Worm (Caenorhabditis elegans) whole organism, L2 larva: ENCODE results near the gene ndub-2.

Experiments used
- ZK546.5 ChIP-seq: sonication (generic microtip); optimal IDR thresholded peaks from 2 replicates; lab custom pipeline; 2017; ENCODE audit warnings: missing biosample characterization, missing genetic modification characterization
- aly-2 ChIP-seq: fragments of 150-350 bp; optimal IDR thresholded peaks from 2 replicates; lab custom pipeline; 2014; ENCODE audit warnings: missing biosample characterization, missing genetic modification characterization
- blmp-1 ChIP-seq: sonication (generic microtip); optimal IDR thresholded peaks from 2 replicates; lab custom pipeline; 2017; ENCODE audit warnings: missing genetic modification characterization, mild to moderate bottlenecking, missing compliant biosample characterization, antibody characterized with exemption, moderate library complexity; ENCODE audit not compliant: insufficient read depth
- ceh-16 ChIP-seq: fragments of 150-350 bp; optimal IDR thresholded peaks from 2 replicates; lab custom pipeline; 2014; ENCODE audit warnings: missing biosample characterization, missing genetic modification characterization
- ceh-82 ChIP-seq: fragments of 150-350 bp; optimal IDR thresholded peaks from 2 replicates; lab custom pipeline; 2014; ENCODE audit warnings: missing biosample characterization, missing genetic modification characterization
- mdl-1 ChIP-seq, 2 experiments: fragments of 150-350 bp in 1 of 2; sonication (generic microtip) in 1 of 2; optimal IDR thresholded peaks; 2 replicates each; lab custom pipeline; 2017; ENCODE audit warnings: missing biosample characterization in 2 of 2, missing genetic modification characterization in 2 of 2
- nhr-10 ChIP-seq: sonication (generic microtip); optimal IDR thresholded peaks from 2 replicates; lab custom pipeline; 2017; ENCODE audit warnings: missing biosample characterization, missing genetic modification characterization
- nhr-12 ChIP-seq: fragments of 150-350 bp; optimal IDR thresholded peaks from 2 replicates; lab custom pipeline; 2014; ENCODE audit warnings: missing biosample characterization, missing genetic modification characterization
- nhr-21 ChIP-seq: fragments of 150-350 bp; optimal IDR thresholded peaks from 2 replicates; lab custom pipeline; 2014; ENCODE audit warnings: missing biosample characterization, missing genetic modification characterization
- unc-39 ChIP-seq: fragments of 150-350 bp; optimal IDR thresholded peaks from 2 replicates; lab custom pipeline; 2014; ENCODE audit warnings: missing biosample characterization, missing genetic modification characterization
- ztf-4 ChIP-seq: fragments of 150-350 bp; optimal IDR thresholded peaks from 2 replicates; lab custom pipeline; 2014; ENCODE audit warnings: missing biosample characterization, missing genetic modification characterization

- TF ChIP-seq ceh-82 (tag; lab: Kevin White, UChicago) (no peak), nhr-10 (tag; lab: Kevin White, UChicago) (no peak), mdl-1 (tag; optimal IDR thresholded peaks at IDR 0.05; lab: Kevin White, UChicago) (no peak), blmp-1 (tag; lab: Kevin White, UChicago) (no peak), ZK546.5 (tag; lab: Kevin White, UChicago) (no peak), ceh-16 (tag; lab: Kevin White, UChicago) (no peak), unc-39 (tag; lab: Kevin White, UChicago) (no peak), aly-2 (tag; lab: Kevin White, UChicago) (no peak), ztf-4 (tag; lab: Kevin White, UChicago) (no peak), nhr-12 (no peak), nhr-21 (tag; lab: Kevin White, UChicago) (no peak)
Measured at ce11 chrII:8959081-8959480, 37.1 kb upstream of the ndub-2 start.
